Worm (Caenorhabditis elegans): Measurements from ENCODE around the gene srh-171.
A peak's percentile ranks its signal among the peaks of the same experiment; 100 is the strongest.
"Not testable (repeated sequence)": the region's sequence is repeated elsewhere in the genome, so short reads cannot be mapped to it uniquely, and the experiment has no call there.

The srh-171 gene

ce11 chrV:19936945-19937344, 28.6 kb upstream of the srh-171 start:
- TF ChIP-seq aha-1 (tag; optimal IDR thresholded peaks at IDR 0.05) (no peak), efl-1 (optimal IDR thresholded peaks at IDR 0.05) (no peak), efl-1 (GFP tag; optimal IDR thresholded peaks at IDR 0.05 in 1 of 2) (peak in 1 of 2 experiments; percentile 57)

ce11 chrV:19946529-19946928, 19.0 kb upstream of the srh-171 start, which contains the start of gene dhs-24:
TSS of gene dhs-24 (minus strand) at chrV:19946629.
- no peak for TF ChIP-seq mef-2 (tag; optimal IDR thresholded peaks at IDR 0.05)

- not testable (repeated sequence) for TF ChIP-seq fkh-4 (tag; optimal IDR thresholded peaks at IDR 0.05; ENCODE audit: borderline replicate concordance); nhr-84 (tag; optimal IDR thresholded peaks at IDR 0.05); dsc-1 (tag; optimal IDR thresholded peaks at IDR 0.05)
Measured at ce11 chrV:19948993-19949392, 16.5 kb upstream of the srh-171 start, which contains the start of gene tmed-4. TSS of gene tmed-4 (minus strand) at chrV:19949093.

- TF ChIP-seq fkh-4 (tag; optimal IDR thresholded peaks at IDR 0.05; ENCODE audit: borderline replicate concordance); sptf-1 (tag; optimal IDR thresholded peaks at IDR 0.05); unc-86 (tag; optimal IDR thresholded peaks at IDR 0.05): not testable (repeated sequence)
Measured at ce11 chrV:19949721-19950120, 15.8 kb upstream of the srh-171 start, which contains the start of gene Y60A3A.8. TSS of gene Y60A3A.8 (plus strand) at chrV:19949978.

ce11 chrV:19954491-19954890, 11.0 kb upstream of the srh-171 start:
- peak; percentile 15 for TF ChIP-seq alr-1 (tag; optimal IDR thresholded peaks at IDR 0.05; ENCODE audit: borderline replicate concordance)
- no peak for TF ChIP-seq efl-1 (optimal IDR thresholded peaks at IDR 0.05)
- TF ChIP-seq efl-1 (GFP tag; optimal IDR thresholded peaks at IDR 0.05 in 1 of 2), result peak in 1 of 2 experiments; percentile 57
- no peak for TF ChIP-seq hlh-17 (GFP tag; optimal IDR thresholded peaks at IDR 0.05; ENCODE audit: borderline replicate concordance)

- TF ChIP-seq nhr-28 (tag; optimal IDR thresholded peaks at IDR 0.05), result no peak
- TF ChIP-seq efl-1 (optimal IDR thresholded peaks at IDR 0.05), result no peak
- no peak for TF ChIP-seq efl-1 (GFP tag; optimal IDR thresholded peaks at IDR 0.05 in 1 of 2)
- TF ChIP-seq alr-1 (tag; optimal IDR thresholded peaks at IDR 0.05; ENCODE audit: borderline replicate concordance), result no peak
- TF ChIP-seq pqm-1 (tag; optimal IDR thresholded peaks at IDR 0.05), result no peak
- no peak for TF ChIP-seq lir-3 (tag; optimal IDR thresholded peaks at IDR 0.05; ENCODE audit: poor library complexity)
- no peak for TF ChIP-seq C04F5.9 (tag; optimal IDR thresholded peaks at IDR 0.05)
- TF ChIP-seq ztf-4 (tag; optimal IDR thresholded peaks at IDR 0.05), result no peak
- no peak for TF ChIP-seq sup-37 (GFP tag; optimal IDR thresholded peaks at IDR 0.05)
- peak; percentile 64 for TF ChIP-seq nhr-20 (tag; optimal IDR thresholded peaks at IDR 0.05)
- no peak for TF ChIP-seq unc-130 (tag; optimal IDR thresholded peaks at IDR 0.05)
- peak; percentile 2 for TF ChIP-seq blmp-1 (tag; optimal IDR thresholded peaks at IDR 0.05)
- TF ChIP-seq tlp-1 (tag; optimal IDR thresholded peaks at IDR 0.05), result no peak
- no peak for TF ChIP-seq elt-2 (tag; optimal IDR thresholded peaks at IDR 0.05)
- TF ChIP-seq nhr-19 (GFP tag; conservative IDR thresholded peaks at IDR 0.05), result peak; percentile 34
- no peak for TF ChIP-seq skn-1 (tag; optimal IDR thresholded peaks at IDR 0.05)
Measured at ce11 chrV:19955171-19955570, 10.3 kb upstream of the srh-171 start, which contains the start of gene abhd-3.1. TSS of gene abhd-3.1 (plus strand) at chrV:19955488.

ce11 chrV:19958744-19959143, 6.8 kb upstream of the srh-171 start, which contains the start of gene srh-172:
TSS of gene srh-172 (plus strand) at chrV:19959044.
- TF ChIP-seq fos-1 (tag; optimal IDR thresholded peaks at IDR 0.05), result no peak
- no peak for TF ChIP-seq hlh-17 (GFP tag; optimal IDR thresholded peaks at IDR 0.05; ENCODE audit: borderline replicate concordance)
- TF ChIP-seq aha-1 (tag; optimal IDR thresholded peaks at IDR 0.05), result no peak
- TF ChIP-seq sox-4 (tag; optimal IDR thresholded peaks at IDR 0.05), result no peak
- no peak for TF ChIP-seq ceh-63 (GFP tag; optimal IDR thresholded peaks at IDR 0.05)

- TF ChIP-seq hpl-2 (GFP tag; optimal IDR thresholded peaks at IDR 0.05) (no peak), lin-35 (GFP tag; optimal IDR thresholded peaks at IDR 0.05) (no peak), fos-1 (tag; optimal IDR thresholded peaks at IDR 0.05) (no peak), fkh-8 (tag; optimal IDR thresholded peaks at IDR 0.05) (no peak), sox-4 (tag; optimal IDR thresholded peaks at IDR 0.05) (no peak), ces-1 (GFP tag; optimal IDR thresholded peaks at IDR 0.05) (no peak), pax-3 (tag; optimal IDR thresholded peaks at IDR 0.05) (no peak), irx-1 (tag; optimal IDR thresholded peaks at IDR 0.05) (no peak), Y116A8C.19 (tag; optimal IDR thresholded peaks at IDR 0.05; ENCODE audit: borderline replicate concordance) (no peak), pqm-1 (tag; optimal IDR thresholded peaks at IDR 0.05) (no peak), ceh-90 (tag; optimal IDR thresholded peaks at IDR 0.05) (no peak), nhr-47 (tag; optimal IDR thresholded peaks at IDR 0.05) (no peak), unc-98 (GFP tag; IDR thresholded peaks at IDR 0.05) (no peak), zag-1 (tag; optimal IDR thresholded peaks at IDR 0.05) (no peak), lir-3 (tag; optimal IDR thresholded peaks at IDR 0.05; ENCODE audit: poor library complexity) (no peak), alr-1 (tag; optimal IDR thresholded peaks at IDR 0.05; ENCODE audit: borderline replicate concordance) (no peak)
Measured at ce11 chrV:19961971-19962370, 3.5 kb upstream of the srh-171 start.
